Worm (Caenorhabditis elegans) whole organism, dauer: Measurements from ENCODE around the gene ent-1.

Experiments used
- unc-62 ChIP-seq: sonication (generic microtip); optimal IDR thresholded peaks from 2 replicates; lab custom pipeline; 2017; ENCODE audit warnings: missing biosample characterization, missing genetic modification reagents, missing genetic modification characterization

Gene ent-1

ce11 chrIV:11635437-11636408 lies 19.5 kb downstream of the ent-1 start, which contains the start of gene mars-1:
Gene mars-1 (minus strand): TSS chrIV:11635487.
- TF ChIP-seq unc-62 (GFP tag; lab: Kevin White, UChicago): no peak

ce11 chrIV:11631750-11632149 lies 23.5 kb downstream of the ent-1 start, which contains the start of gene F58B3.4:
Gene F58B3.4 (minus strand): TSS chrIV:11631850.
- TF ChIP-seq unc-62 (GFP tag; lab: Kevin White, UChicago): no peak

ce11 chrIV:11627847-11628246 lies 27.4 kb downstream of the ent-1 start, which contains the start of gene lys-6:
Gene lys-6 (minus strand): TSS chrIV:11627947.
- no peak for TF ChIP-seq unc-62 (GFP tag; lab: Kevin White, UChicago)

- TF ChIP-seq unc-62 (GFP tag; lab: Kevin White, UChicago): no peak
Measured at ce11 chrIV:11625482-11625881, 29.8 kb downstream of the ent-1 start, which contains the start of gene lys-5. Gene lys-5 (minus strand): TSS chrIV:11625582.

DNA sequence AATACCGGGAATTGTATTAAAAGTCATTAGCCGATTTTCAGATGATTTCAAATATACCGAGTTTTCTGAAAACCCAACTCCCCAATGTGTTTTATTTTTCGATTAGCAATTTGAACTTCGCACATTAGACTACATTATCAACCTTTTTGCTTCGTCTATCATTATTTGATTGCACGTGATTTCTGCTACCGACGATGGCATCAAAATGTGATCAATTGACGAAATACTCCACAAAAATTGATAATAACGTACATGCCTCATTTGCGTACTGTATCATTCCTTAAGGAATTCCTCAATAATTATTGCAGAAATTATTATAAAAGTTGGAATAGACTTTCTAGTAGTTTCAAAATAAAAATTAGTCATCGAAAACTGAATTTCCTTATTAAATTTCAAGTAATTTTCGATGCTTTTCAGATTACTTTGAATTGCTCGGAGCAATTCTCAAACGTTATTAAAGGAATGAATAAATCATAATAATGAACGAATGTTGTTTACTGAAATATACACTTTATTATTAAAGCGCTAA lies 31.4 kb downstream of the ent-1 start:
- TF ChIP-seq unc-62 (GFP tag; lab: Kevin White, UChicago): no peak

- TF ChIP-seq unc-62 (GFP tag; lab: Kevin White, UChicago): no peak
Measured at ce11 chrIV:11623060-11623459, 32.2 kb downstream of the ent-1 start, which contains the start of gene lys-4. Gene lys-4 (minus strand): TSS chrIV:11623174.

ce11 chrIV:11622336-11622735 lies 32.9 kb downstream of the ent-1 start:
- TF ChIP-seq unc-62 (GFP tag; lab: Kevin White, UChicago): no peak

DNA sequence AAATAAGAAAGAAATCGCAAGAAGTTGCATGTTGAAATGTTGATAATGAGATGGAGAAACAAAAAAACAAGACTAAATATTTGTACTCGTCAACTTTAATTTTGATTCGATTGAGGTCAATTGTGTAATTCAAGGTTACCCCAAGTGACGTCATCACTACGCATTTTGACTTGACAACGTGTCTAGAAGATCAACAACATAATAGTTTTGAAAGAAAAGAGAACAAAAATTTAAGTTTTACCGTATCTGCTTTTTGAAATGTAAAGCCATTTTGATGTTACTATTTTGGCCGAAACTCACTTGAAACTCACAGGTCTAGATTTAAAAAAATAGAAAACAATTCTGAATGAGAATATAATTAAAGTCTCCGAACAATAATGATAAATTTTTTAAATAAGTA lies 34.4 kb downstream of the ent-1 start, which contains the start of gene dsl-5:
TSS of gene dsl-5 (minus strand) at position 101 of the 400 bp plus-strand sequence.
- TF ChIP-seq unc-62 (GFP tag; lab: Kevin White, UChicago): no peak

ce11 chrIV:11604909-11605308 lies 50.4 kb downstream of the ent-1 start, which contains the start of the genes ragc-1 and Y24F12A.1:
Gene ragc-1 (minus strand): TSS chrIV:11604933.
Gene Y24F12A.1 (plus strand): TSS chrIV:11605254.
- no peak for TF ChIP-seq unc-62 (GFP tag; lab: Kevin White, UChicago)
